Worm (Caenorhabditis elegans): ENCODE measurements around the gene unc-53.

Gene unc-53

ce11 chrII:11089356-11089755 lies at the start of gene unc-53:
TSS of gene unc-53 (minus strand) at chrII:11089456.
- TF ChIP-seq ceh-36 (tag; optimal IDR thresholded peaks at IDR 0.05) (no peak), pes-1 (GFP tag; IDR thresholded peaks at IDR 0.05) (no peak), ceh-13 (GFP tag; optimal IDR thresholded peaks at IDR 0.05) (no peak), flt-1 (GFP tag; IDR thresholded peaks at IDR 0.05) (no peak), aly-1 (tag; optimal IDR thresholded peaks at IDR 0.05) (no peak), B0310.2 (tag; optimal IDR thresholded peaks at IDR 0.05) (no peak), hmg-4 (GFP tag; optimal IDR thresholded peaks at IDR 0.05) (no peak)

DNA sequence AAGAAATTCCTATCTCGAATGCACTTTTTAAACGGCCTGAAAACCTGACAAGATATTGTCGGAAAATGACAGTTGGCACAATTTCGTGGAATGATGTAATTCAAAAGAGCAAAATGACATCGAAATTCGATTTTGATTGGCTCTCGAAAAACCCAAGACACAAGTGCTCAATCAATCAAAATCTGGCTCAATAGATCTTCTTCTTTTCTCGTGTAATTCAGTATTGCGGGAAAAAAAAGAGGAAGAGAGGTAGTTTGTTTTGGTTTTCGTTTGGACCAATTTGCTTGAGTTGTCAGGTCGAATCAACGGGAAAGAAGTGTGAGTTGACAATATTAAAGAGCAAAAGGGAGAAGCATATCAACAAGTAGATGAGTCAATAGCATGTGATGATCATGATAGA lies 46.5 kb upstream of the unc-53 start:
- TF ChIP-seq hmg-4 (GFP tag; optimal IDR thresholded peaks at IDR 0.05) (no peak), tra-4 (tag; optimal IDR thresholded peaks at IDR 0.05) (no peak), ceh-13 (GFP tag; optimal IDR thresholded peaks at IDR 0.05) (no peak), scrt-1 (GFP tag; IDR thresholded peaks at IDR 0.05) (no peak), pes-1 (GFP tag; IDR thresholded peaks at IDR 0.05) (no peak), hnd-1 (tag; optimal IDR thresholded peaks at IDR 0.05) (no peak), ama-1 (optimal IDR thresholded peaks at IDR 0.05) (no peak), hmbx-1 (tag; optimal IDR thresholded peaks at IDR 0.05) (no peak), F13C5.2 (tag; optimal IDR thresholded peaks at IDR 0.05) (no peak), sea-1 (GFP tag; conservative IDR thresholded peaks at IDR 0.05) (no peak), ets-7 (tag; optimal IDR thresholded peaks at IDR 0.05) (no peak), tbx-37 (GFP tag; conservative IDR thresholded peaks at IDR 0.05) (no peak), flt-1 (GFP tag; IDR thresholded peaks at IDR 0.05) (no peak), tbx-11 (GFP tag; IDR thresholded peaks at IDR 0.05) (no peak), aly-1 (tag; optimal IDR thresholded peaks at IDR 0.05) (no peak), B0310.2 (tag; optimal IDR thresholded peaks at IDR 0.05) (no peak), ceh-36 (tag; optimal IDR thresholded peaks at IDR 0.05) (no peak)

DNA sequence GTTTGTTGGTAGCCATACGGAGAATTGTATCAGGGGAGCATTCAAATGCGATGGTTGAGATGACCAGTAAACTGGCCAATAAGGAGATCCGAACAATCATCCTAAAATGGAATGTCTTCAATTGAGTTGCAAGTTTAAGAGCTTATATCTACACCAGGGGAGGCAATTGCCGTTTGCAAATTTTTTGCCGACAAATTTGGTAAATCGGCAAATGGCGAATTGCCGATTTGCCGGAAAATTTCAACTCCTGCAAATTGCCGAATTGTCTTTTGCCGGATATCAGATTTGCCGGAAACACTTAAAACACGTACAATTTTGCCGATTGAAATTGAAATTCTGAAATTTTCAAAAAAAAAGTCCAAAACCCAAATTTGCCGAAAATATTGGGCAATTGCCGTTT lies 45.6 kb upstream of the unc-53 start, which contains the start of gene F40F8.5:
Gene F40F8.5 (minus strand): TSS at position 101 of the 400 bp plus-strand sequence.
- TF ChIP-seq ceh-36 (tag; optimal IDR thresholded peaks at IDR 0.05) (no peak), tbx-11 (GFP tag; IDR thresholded peaks at IDR 0.05) (no peak), ets-7 (tag; optimal IDR thresholded peaks at IDR 0.05) (no peak), flt-1 (GFP tag; IDR thresholded peaks at IDR 0.05) (no peak), tbx-37 (GFP tag; conservative IDR thresholded peaks at IDR 0.05) (no peak), B0310.2 (tag; optimal IDR thresholded peaks at IDR 0.05) (no peak), sea-1 (GFP tag; conservative IDR thresholded peaks at IDR 0.05) (no peak), hnd-1 (tag; optimal IDR thresholded peaks at IDR 0.05) (no peak), scrt-1 (GFP tag; IDR thresholded peaks at IDR 0.05) (no peak), hmbx-1 (tag; optimal IDR thresholded peaks at IDR 0.05) (no peak)

ce11 chrII:11132542-11132941 lies 43.3 kb upstream of the unc-53 start, which contains the start of gene F40F8.11:
TSS of gene F40F8.11 (minus strand) at chrII:11132590.
- TF ChIP-seq B0310.2 (tag; optimal IDR thresholded peaks at IDR 0.05): no peak
- TF ChIP-seq tbx-37 (GFP tag; conservative IDR thresholded peaks at IDR 0.05): no peak
- no peak for TF ChIP-seq ceh-36 (tag; optimal IDR thresholded peaks at IDR 0.05)
- TF ChIP-seq sea-1 (GFP tag; conservative IDR thresholded peaks at IDR 0.05): no peak
- TF ChIP-seq hmg-4 (GFP tag; optimal IDR thresholded peaks at IDR 0.05): no peak
- no peak for TF ChIP-seq ceh-13 (GFP tag; optimal IDR thresholded peaks at IDR 0.05)
- TF ChIP-seq tbx-11 (GFP tag; IDR thresholded peaks at IDR 0.05): no peak
- TF ChIP-seq aly-1 (tag; optimal IDR thresholded peaks at IDR 0.05): no peak
- TF ChIP-seq hmbx-1 (tag; optimal IDR thresholded peaks at IDR 0.05): no peak
- TF ChIP-seq hnd-1 (tag; optimal IDR thresholded peaks at IDR 0.05): no peak
- TF ChIP-seq F13C5.2 (tag; optimal IDR thresholded peaks at IDR 0.05): no peak
- no peak for TF ChIP-seq pes-1 (GFP tag; IDR thresholded peaks at IDR 0.05)
- TF ChIP-seq flt-1 (GFP tag; IDR thresholded peaks at IDR 0.05): no peak
- no peak for TF ChIP-seq scrt-1 (GFP tag; IDR thresholded peaks at IDR 0.05)
- no peak for TF ChIP-seq ets-7 (tag; optimal IDR thresholded peaks at IDR 0.05)
- TF ChIP-seq ama-1 (optimal IDR thresholded peaks at IDR 0.05): no peak
- no peak for TF ChIP-seq tra-4 (tag; optimal IDR thresholded peaks at IDR 0.05)

ce11 chrII:11129517-11129916 lies 40.3 kb upstream of the unc-53 start, which contains the start of gene F40F8.12:
TSS of gene F40F8.12 (plus strand) at chrII:11129817.
- TF ChIP-seq hmbx-1 (tag; optimal IDR thresholded peaks at IDR 0.05) (no peak), tbx-37 (GFP tag; conservative IDR thresholded peaks at IDR 0.05) (no peak), tra-4 (tag; optimal IDR thresholded peaks at IDR 0.05) (no peak), aly-1 (tag; optimal IDR thresholded peaks at IDR 0.05) (no peak), hnd-1 (tag; optimal IDR thresholded peaks at IDR 0.05) (no peak)

DNA sequence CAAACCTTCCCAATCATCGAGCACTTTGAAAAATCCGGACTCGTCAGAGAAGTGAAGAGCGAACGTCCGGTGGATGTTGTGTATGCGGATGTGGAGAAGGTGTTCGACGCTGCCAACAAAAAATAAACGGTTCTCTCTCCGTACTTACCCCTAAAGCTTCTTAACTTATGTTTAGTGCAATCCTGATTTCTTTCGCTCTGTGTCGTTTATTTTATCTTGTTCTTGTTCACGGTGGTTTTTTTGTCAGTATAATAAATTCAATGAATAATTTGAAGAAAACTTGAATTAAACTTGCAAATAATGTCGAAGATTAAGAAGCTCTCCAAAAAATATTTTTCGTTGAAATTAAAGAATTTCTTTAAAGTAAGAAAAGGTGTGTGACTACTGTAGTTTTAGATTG lies 39.7 kb upstream of the unc-53 start, which contains the start of gene F40F8.3:
Gene F40F8.3 (plus strand): TSS at position 301 of the 400 bp plus-strand sequence.
- TF ChIP-seq F13C5.2 (tag; optimal IDR thresholded peaks at IDR 0.05) (no peak), B0310.2 (tag; optimal IDR thresholded peaks at IDR 0.05) (no peak), scrt-1 (GFP tag; IDR thresholded peaks at IDR 0.05) (no peak), ama-1 (optimal IDR thresholded peaks at IDR 0.05) (no peak), flt-1 (GFP tag; IDR thresholded peaks at IDR 0.05) (no peak), hmbx-1 (tag; optimal IDR thresholded peaks at IDR 0.05) (no peak), tbx-11 (GFP tag; IDR thresholded peaks at IDR 0.05) (no peak), tra-4 (tag; optimal IDR thresholded peaks at IDR 0.05) (no peak), hmg-4 (GFP tag; optimal IDR thresholded peaks at IDR 0.05) (no peak), pes-1 (GFP tag; IDR thresholded peaks at IDR 0.05) (no peak), ets-7 (tag; optimal IDR thresholded peaks at IDR 0.05) (no peak), hnd-1 (tag; optimal IDR thresholded peaks at IDR 0.05) (no peak), tbx-37 (GFP tag; conservative IDR thresholded peaks at IDR 0.05) (no peak), ceh-13 (GFP tag; optimal IDR thresholded peaks at IDR 0.05) (no peak)

ce11 chrII:11127364-11127763 lies 38.1 kb upstream of the unc-53 start, which contains the start of gene F40F8.1:
TSS of gene F40F8.1 (plus strand) at chrII:11127664.
- TF ChIP-seq B0310.2 (tag; optimal IDR thresholded peaks at IDR 0.05) (no peak), ets-7 (tag; optimal IDR thresholded peaks at IDR 0.05) (no peak), hmbx-1 (tag; optimal IDR thresholded peaks at IDR 0.05) (no peak)
